Worm (Caenorhabditis elegans) whole organism, mixed stage, embryonic: ENCODE data around the gene R09H10.5.

Source experiments
- elt-3 ChIP-seq: fragments of 150-350 bp; optimal IDR thresholded peaks from 2 replicates; lab custom pipeline; 2014; ENCODE audit warnings: missing biosample characterization, missing genetic modification characterization
- lin-13 ChIP-seq: fragments of 150-350 bp; optimal IDR thresholded peaks from 2 replicates; lab custom pipeline; 2014; ENCODE audit warnings: missing biosample characterization, missing genetic modification characterization
- lsy-2 ChIP-seq: fragments of 150-350 bp; optimal IDR thresholded peaks from 2 replicates; lab custom pipeline; 2014; ENCODE audit warnings: missing biosample characterization, missing genetic modification characterization
- unc-39 ChIP-seq: fragments of 150-350 bp; optimal IDR thresholded peaks from 2 replicates; lab custom pipeline; 2014; ENCODE audit warnings: missing biosample characterization, missing genetic modification characterization
- unc-62 ChIP-seq: fragments of 150-350 bp; optimal IDR thresholded peaks from 2 replicates; lab custom pipeline; 2014; ENCODE audit warnings: missing biosample characterization, missing genetic modification reagents, missing genetic modification characterization
- ztf-11 ChIP-seq: fragments of 150-350 bp; optimal IDR thresholded peaks from 2 replicates; lab custom pipeline; 2014; ENCODE audit warnings: missing biosample characterization, missing genetic modification characterization

DNA sequence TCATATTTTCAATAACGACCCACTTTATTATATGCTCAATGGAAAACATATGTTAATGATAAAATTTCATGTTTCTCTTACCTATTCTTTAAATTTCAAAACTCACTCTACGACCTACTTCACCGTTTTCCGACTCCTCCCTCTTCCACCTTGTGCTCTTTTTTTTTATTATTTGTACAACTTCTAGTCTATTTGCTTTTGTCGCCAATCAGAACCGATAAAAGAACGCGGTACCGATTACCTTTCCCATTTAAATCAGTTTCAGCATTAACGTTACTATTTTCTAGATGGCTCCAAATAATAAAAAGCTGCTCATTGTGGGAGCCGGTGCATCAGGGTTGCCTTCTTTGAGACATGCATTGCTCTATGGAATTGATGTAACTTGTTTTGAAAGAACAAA lies 33.1 kb upstream of the R09H10.5 start, which contains the start of gene fmo-1:
- TF ChIP-seq lin-13 (tag; lab: Kevin White, UChicago): no peak
- TF ChIP-seq unc-62 (GFP tag; lab: Kevin White, UChicago): no peak
- TF ChIP-seq lsy-2 (tag; lab: Kevin White, UChicago): no peak
- no peak for TF ChIP-seq unc-39 (tag; lab: Kevin White, UChicago)
- no peak for TF ChIP-seq elt-3 (tag; lab: Kevin White, UChicago)
- TF ChIP-seq ztf-11 (tag; lab: Kevin White, UChicago): no peak
